Worm (Caenorhabditis elegans) whole organism, late embryonic: Measurements from ENCODE around the gene dnj-16.

Experiments used
- C38D4.7 ChIP-seq: fragments of 200-800 bp; sonication (Bioruptor generic); optimal IDR thresholded peaks from 2 replicates; lab custom pipeline; 2018; ENCODE audit warnings: mild to moderate bottlenecking, missing genetic modification characterization, moderate library complexity, missing compliant biosample characterization
- F13H6.1 ChIP-seq: sonication (generic microtip); optimal IDR thresholded peaks from 2 replicates; lab custom pipeline; 2016; ENCODE audit warnings: missing genetic modification characterization, missing compliant biosample characterization
- K09A11.1 ChIP-seq: sonication (generic microtip); optimal IDR thresholded peaks from 2 replicates; lab custom pipeline; 2017; ENCODE audit warnings: antibody characterized with exemption, mild to moderate bottlenecking, missing genetic modification characterization, missing compliant biosample characterization; ENCODE audit not compliant: insufficient read depth
- T23F11.4 ChIP-seq: fragments of 200-800 bp; sonication (Bioruptor generic); optimal IDR thresholded peaks from 2 replicates; lab custom pipeline; 2018; ENCODE audit warnings: mild to moderate bottlenecking, missing genetic modification characterization, missing compliant biosample characterization
- Y22D7AL.16 ChIP-seq: sonication (generic microtip); optimal IDR thresholded peaks from 2 replicates; lab custom pipeline; 2016; ENCODE audit warnings: missing genetic modification characterization, missing compliant biosample characterization
- ahr-1 ChIP-seq: sonication (generic microtip); optimal IDR thresholded peaks from 2 replicates; lab custom pipeline; 2016; ENCODE audit warnings: missing genetic modification characterization, missing compliant biosample characterization
- ama-1 ChIP-seq: fragments of 150-350 bp; optimal IDR thresholded peaks from 2 replicates; lab custom pipeline; 2014
- ceh-14 ChIP-seq: sonication (generic microtip); optimal IDR thresholded peaks from 2 replicates; lab custom pipeline; 2016; ENCODE audit warnings: missing genotype, missing genetic modification characterization, missing compliant biosample characterization
- ceh-19 ChIP-seq: fragments of 200-800 bp; sonication (Bioruptor generic); optimal IDR thresholded peaks from 2 replicates; lab custom pipeline; 2018; ENCODE audit warnings: mild to moderate bottlenecking, missing genetic modification characterization, missing compliant biosample characterization
- ceh-22 ChIP-seq: sonication (generic microtip); optimal IDR thresholded peaks from 2 replicates; lab custom pipeline; 2017; ENCODE audit warnings: missing biosample characterization, missing genetic modification characterization
- ceh-30 ChIP-seq: fragments of 150-350 bp; optimal IDR thresholded peaks from 2 replicates; lab custom pipeline; 2014; ENCODE audit warnings: missing biosample characterization, missing genetic modification characterization
- ceh-31 ChIP-seq: sonication (generic microtip); optimal IDR thresholded peaks from 2 replicates; lab custom pipeline; 2016; ENCODE audit warnings: missing genetic modification characterization, missing compliant biosample characterization
- ceh-34 ChIP-seq: sonication (generic microtip); optimal IDR thresholded peaks from 2 replicates; lab custom pipeline; 2016; ENCODE audit warnings: mild to moderate bottlenecking, missing genetic modification characterization, missing compliant biosample characterization
- ceh-6 ChIP-seq: fragments of 200-800 bp; sonication (Bioruptor generic); optimal IDR thresholded peaks from 2 replicates; lab custom pipeline; 2018; ENCODE audit warnings: mild to moderate bottlenecking, missing genetic modification characterization, missing compliant biosample characterization
- che-1 ChIP-seq: sonication (generic microtip); optimal IDR thresholded peaks from 2 replicates; lab custom pipeline; 2016; ENCODE audit warnings: mild to moderate bottlenecking, missing genetic modification characterization, missing compliant biosample characterization
- dmd-4 ChIP-seq: sonication (generic microtip); optimal IDR thresholded peaks from 2 replicates; lab custom pipeline; 2016; ENCODE audit warnings: borderline replicate concordance, missing genetic modification characterization, missing compliant biosample characterization
- dve-1 ChIP-seq: sonication (generic microtip); optimal IDR thresholded peaks from 2 replicates; lab custom pipeline; 2017; ENCODE audit warnings: antibody characterized with exemption, mild to moderate bottlenecking, missing genetic modification characterization, missing compliant biosample characterization
- elt-2 ChIP-seq: sonication (generic microtip); optimal IDR thresholded peaks from 2 replicates; lab custom pipeline; 2016; ENCODE audit warnings: missing genetic modification reagents, missing genetic modification characterization, missing compliant biosample characterization
- ets-4 ChIP-seq: sonication (generic microtip); optimal IDR thresholded peaks from 2 replicates; lab custom pipeline; 2016; ENCODE audit warnings: missing genetic modification characterization, missing compliant biosample characterization
- fkh-6 ChIP-seq: sonication (generic microtip); optimal IDR thresholded peaks from 2 replicates; lab custom pipeline; 2016; ENCODE audit warnings: missing genetic modification characterization, missing compliant biosample characterization
- gmeb-2 ChIP-seq: sonication (generic microtip); optimal IDR thresholded peaks from 2 replicates; lab custom pipeline; 2016; ENCODE audit warnings: missing genetic modification characterization, inconsistent platforms, missing compliant biosample characterization
- hlh-13 ChIP-seq: fragments of 200-800 bp; sonication (Bioruptor generic); optimal IDR thresholded peaks from 2 replicates; lab custom pipeline; 2018; ENCODE audit warnings: mild to moderate bottlenecking, missing genetic modification characterization, missing compliant biosample characterization
- hlh-15 ChIP-seq: sonication (generic microtip); optimal IDR thresholded peaks from 2 replicates; lab custom pipeline; 2016; ENCODE audit warnings: missing genetic modification characterization, missing compliant biosample characterization
- hlh-6 ChIP-seq: sonication (generic microtip); optimal IDR thresholded peaks from 2 replicates; lab custom pipeline; 2016; ENCODE audit warnings: missing genotype, missing genetic modification characterization, missing compliant biosample characterization
- hlh-8 ChIP-seq: sonication (generic microtip); optimal IDR thresholded peaks from 2 replicates; lab custom pipeline; 2016; ENCODE audit warnings: missing genotype, missing genetic modification characterization, missing compliant biosample characterization
- lin-11 ChIP-seq: fragments of 200-800 bp; sonication (Bioruptor generic); optimal IDR thresholded peaks from 2 replicates; lab custom pipeline; 2018; ENCODE audit warnings: mild to moderate bottlenecking, missing genetic modification characterization, missing compliant biosample characterization
- madf-2 ChIP-seq: sonication (generic microtip); optimal IDR thresholded peaks from 2 replicates; lab custom pipeline; 2017; ENCODE audit warnings: missing genetic modification characterization, missing compliant biosample characterization
- mec-3 ChIP-seq: sonication (generic microtip); optimal IDR thresholded peaks from 2 replicates; lab custom pipeline; 2016; ENCODE audit warnings: borderline replicate concordance, missing genetic modification characterization, missing compliant biosample characterization
- npax-4 ChIP-seq: sonication (generic microtip); optimal IDR thresholded peaks from 2 replicates; lab custom pipeline; 2016; ENCODE audit warnings: missing genetic modification characterization, missing compliant biosample characterization
- pat-9 ChIP-seq: fragments of 200-800 bp; sonication (Bioruptor generic); optimal IDR thresholded peaks from 2 replicates; lab custom pipeline; 2018; ENCODE audit warnings: mild to moderate bottlenecking, missing genetic modification characterization, moderate library complexity, missing compliant biosample characterization
- pax-1 ChIP-seq: fragments of 150-350 bp; optimal IDR thresholded peaks from 2 replicates; lab custom pipeline; 2014; ENCODE audit warnings: missing biosample characterization, missing genetic modification characterization
- pha-2 ChIP-seq: sonication (generic microtip); optimal IDR thresholded peaks from 2 replicates; lab custom pipeline; 2017; ENCODE audit warnings: mild to moderate bottlenecking, missing genetic modification characterization, missing compliant biosample characterization
- pha-4 ChIP-seq: fragments of 150-350 bp; optimal IDR thresholded peaks from 2 replicates; lab custom pipeline; 2018; ENCODE audit warnings: missing biosample characterization, missing genetic modification reagents, missing genetic modification characterization
- pqm-1 ChIP-seq: sonication (generic microtip); optimal IDR thresholded peaks from 2 replicates; lab custom pipeline; 2016; ENCODE audit warnings: missing genetic modification characterization, missing compliant biosample characterization
- ref-2 ChIP-seq: sonication (generic microtip); optimal IDR thresholded peaks from 2 replicates; lab custom pipeline; 2016; ENCODE audit warnings: missing genetic modification characterization, missing compliant biosample characterization
- rnt-1 ChIP-seq: sonication (generic microtip); optimal IDR thresholded peaks from 2 replicates; lab custom pipeline; 2016; ENCODE audit warnings: missing genetic modification characterization, missing compliant biosample characterization
- sox-2 ChIP-seq: fragments of 200-800 bp; sonication (Bioruptor generic); IDR thresholded peaks from 2 replicates; pipeline ENCODE4 v1.3.6; 2022; ENCODE audit warnings: missing genetic modification reagents, missing genetic modification characterization, missing compliant biosample characterization
- sox-4 ChIP-seq: sonication (generic microtip); optimal IDR thresholded peaks from 2 replicates; lab custom pipeline; 2017; ENCODE audit warnings: mild to moderate bottlenecking, missing genetic modification characterization, inconsistent platforms, missing compliant biosample characterization
- syd-9 ChIP-seq: sonication (generic microtip); optimal IDR thresholded peaks from 2 replicates; lab custom pipeline; 2016; ENCODE audit warnings: mild to moderate bottlenecking, missing genetic modification characterization, moderate library complexity, missing compliant biosample characterization
- tbx-2 ChIP-seq: sonication (generic microtip); optimal IDR thresholded peaks from 2 replicates; lab custom pipeline; 2016; ENCODE audit warnings: missing genetic modification characterization, missing compliant biosample characterization
- ztf-16 ChIP-seq: sonication (generic microtip); optimal IDR thresholded peaks from 2 replicates; lab custom pipeline; 2017; ENCODE audit warnings: missing genetic modification characterization, missing compliant biosample characterization

dnj-16 gene

DNA sequence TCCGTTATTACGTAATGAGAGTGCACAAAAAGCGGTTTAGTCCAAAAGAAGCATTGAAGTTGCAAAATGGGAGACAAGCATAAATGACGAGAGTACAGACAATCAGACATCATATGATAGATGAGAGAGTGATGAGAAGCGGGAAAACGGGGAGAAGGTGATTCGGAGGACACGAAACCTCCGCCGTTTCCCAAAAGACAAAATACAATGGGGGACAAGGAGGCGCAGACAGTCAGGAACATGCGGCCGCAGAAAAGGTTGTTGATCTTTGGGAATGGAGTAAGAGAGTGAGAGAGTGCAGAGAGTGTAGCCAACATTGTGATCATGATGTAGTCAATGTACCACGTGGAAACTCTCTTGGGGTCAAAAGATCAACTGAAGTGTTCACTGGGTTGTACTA is 46.7 kb downstream of the dnj-16 start (continued):
- no peak for TF ChIP-seq pat-9
- TF ChIP-seq pqm-1 (tag; lab: Kevin White, UChicago) = peak; percentile 81
- TF ChIP-seq K09A11.1 (tag; lab: Kevin White, UChicago) = no peak
- no peak for TF ChIP-seq Y22D7AL.16 (tag; lab: Kevin White, UChicago)
- peak; percentile 38 for TF ChIP-seq syd-9 (tag; lab: Kevin White, UChicago)
- no peak for TF ChIP-seq pax-1 (tag; lab: Kevin White, UChicago)
- TF ChIP-seq ceh-30 (tag; lab: Kevin White, UChicago) = peak; percentile 57
- peak; percentile 28 for TF ChIP-seq ets-4 (tag; lab: Kevin White, UChicago)
- peak; percentile 50 for TF ChIP-seq hlh-8 (tag; lab: Kevin White, UChicago)
- TF ChIP-seq fkh-6 = no peak
- peak; percentile 70 for TF ChIP-seq ceh-34 (tag; lab: Kevin White, UChicago)
- TF ChIP-seq ama-1 = no peak
- TF ChIP-seq ceh-6 (GFP tag; lab: Kevin White, UChicago) = no peak
- no peak for TF ChIP-seq ahr-1 (tag; lab: Kevin White, UChicago)
- TF ChIP-seq ceh-19 = peak; percentile 28
- TF ChIP-seq hlh-13 (GFP tag; lab: Kevin White, UChicago) = no peak
- no peak for TF ChIP-seq pha-4 (tag; lab: Kevin White, UChicago)
- TF ChIP-seq ceh-22 (tag; lab: Kevin White, UChicago) = peak; percentile 39
- TF ChIP-seq npax-4 (tag; lab: Kevin White, UChicago) = no peak
- TF ChIP-seq C38D4.7 = no peak
- no peak for TF ChIP-seq elt-2 (tag; lab: Kevin White, UChicago)
- peak; percentile 84 for TF ChIP-seq tbx-2
- no peak for TF ChIP-seq hlh-15 (tag; lab: Kevin White, UChicago)
- no peak for TF ChIP-seq mec-3

DNA sequence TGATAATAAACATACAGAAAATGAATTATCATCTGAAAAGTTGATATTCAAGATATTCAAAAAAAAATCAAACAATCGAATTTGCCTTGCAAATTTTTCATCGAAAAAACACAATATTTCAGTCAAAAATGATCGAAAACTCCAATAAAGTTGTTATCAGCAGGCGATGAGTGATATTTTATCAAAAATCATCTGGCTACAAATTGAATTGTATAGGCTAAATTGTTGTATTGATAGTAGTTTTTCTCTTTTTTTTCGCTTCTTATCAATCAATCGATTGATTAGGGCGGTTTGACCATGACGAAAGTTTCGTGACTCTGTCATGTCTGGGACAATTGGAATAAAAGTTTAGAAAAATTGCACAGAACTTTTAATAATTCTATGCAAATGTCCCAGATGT is 49.2 kb downstream of the dnj-16 start:
- TF ChIP-seq elt-2 (tag; lab: Kevin White, UChicago) = peak; percentile 77
- TF ChIP-seq ahr-1 (tag; lab: Kevin White, UChicago) = no peak

DNA sequence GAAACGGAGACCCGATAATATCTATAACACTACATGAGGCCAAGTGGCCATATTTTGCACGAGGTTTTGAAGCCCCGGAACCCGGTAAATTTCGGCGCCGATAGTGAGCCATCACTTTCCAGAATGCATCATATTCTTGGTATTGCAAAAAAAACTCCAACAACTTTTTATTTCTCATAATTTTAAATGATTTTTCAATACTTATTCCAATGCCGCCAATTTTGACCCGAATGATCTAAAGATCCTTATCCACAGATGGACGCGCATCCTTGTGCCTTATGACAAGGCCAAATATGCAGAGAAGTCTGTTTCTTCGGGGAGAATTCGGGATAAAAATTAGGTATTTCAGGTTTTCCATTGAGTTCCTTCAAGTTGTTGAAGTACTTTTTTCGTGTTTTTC is 50.2 kb downstream of the dnj-16 start:
- no peak for TF ChIP-seq dmd-4 (tag; lab: Kevin White, UChicago)
- no peak for TF ChIP-seq tbx-2
- TF ChIP-seq ceh-31 = no peak
- no peak for TF ChIP-seq Y22D7AL.16 (tag; lab: Kevin White, UChicago)
- TF ChIP-seq npax-4 (tag; lab: Kevin White, UChicago) = no peak
- TF ChIP-seq ztf-16 = no peak
- no peak for TF ChIP-seq sox-2 (GFP tag; lab: Robert Waterston, UW)
- TF ChIP-seq lin-11 = no peak
- TF ChIP-seq ceh-19 = no peak
- no peak for TF ChIP-seq gmeb-2
- TF ChIP-seq sox-4 (tag; lab: Kevin White, UChicago) = no peak
- TF ChIP-seq fkh-6 = no peak

DNA sequence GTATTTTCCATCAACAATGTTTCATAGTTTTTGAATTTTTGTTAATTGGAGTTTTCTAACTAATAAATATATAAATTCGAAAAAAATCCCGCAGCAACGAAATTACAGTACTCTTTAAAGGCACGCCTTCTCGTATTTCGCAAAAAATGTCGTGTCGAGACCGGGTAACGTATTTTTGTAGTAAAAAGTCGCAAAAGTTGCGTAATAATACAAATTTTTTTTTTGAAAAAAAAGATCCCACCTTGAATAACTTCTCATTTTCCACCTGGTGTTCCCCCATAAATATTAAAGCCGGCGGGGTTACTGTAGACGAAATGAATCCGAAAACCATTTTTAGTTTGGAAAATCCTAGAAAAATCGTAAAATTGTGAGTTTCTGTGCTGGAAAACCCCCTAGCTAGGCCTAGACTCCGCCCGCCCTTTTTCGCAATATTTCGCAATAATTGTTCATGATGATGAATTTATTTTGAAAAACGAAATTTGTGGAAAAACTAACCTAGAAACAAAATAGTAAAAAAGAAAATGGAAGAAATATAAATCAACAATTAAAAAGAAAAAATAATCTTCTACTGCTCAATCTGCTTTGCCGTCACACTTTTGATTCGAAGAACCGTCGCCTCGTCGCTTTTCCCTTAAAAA is 51.4 kb downstream of the dnj-16 start, which contains the start of gene F43C1.7:
Gene F43C1.7, minus strand, starts transcription at position 351 of the 638 bp plus-strand sequence.
- TF ChIP-seq sox-4 (tag; lab: Kevin White, UChicago) (no peak), F13H6.1 (no peak), ref-2 (tag; lab: Kevin White, UChicago) (no peak), ceh-31 (no peak), pha-2 (no peak), dve-1 (no peak), hlh-6 (no peak), pax-1 (tag; lab: Kevin White, UChicago) (no peak), ama-1 (no peak), K09A11.1 (tag; lab: Kevin White, UChicago) (no peak), mec-3 (no peak), T23F11.4 (GFP tag; lab: Kevin White, UChicago) (no peak), ceh-14 (tag; lab: Kevin White, UChicago) (no peak), che-1 (tag; lab: Kevin White, UChicago) (no peak), madf-2 (tag; lab: Kevin White, UChicago) (no peak), tbx-2 (no peak), rnt-1 (tag; lab: Kevin White, UChicago) (no peak)
